Fruit fly (Drosophila melanogaster) whole organism, embryonic: ENCODE data around the gene gl.

Experiments used
- Adf1 ChIP-seq: fragments of 200-800 bp; sonication (Bioruptor generic); IDR thresholded peaks from 2 replicates; pipeline ENCODE4 v1.3.6; 2022; ENCODE audit warnings: missing biosample characterization, missing genetic modification characterization
- B-H1 ChIP-seq: fragments of 200-800 bp; sonication (Bioruptor generic); IDR thresholded peaks from 3 replicates; pipeline ENCODE4 v1.3.6; 2022; ENCODE audit warnings: missing biosample characterization, missing genetic modification characterization
- CG10979 ChIP-seq: fragments of 200-800 bp; sonication (Bioruptor generic); optimal IDR thresholded peaks from 2 replicates; lab custom pipeline; 2018; ENCODE audit warnings: missing biosample characterization, mild to moderate bottlenecking, missing genetic modification characterization, moderate library complexity
- CG11695 ChIP-seq: fragments of 200-800 bp; sonication (Bioruptor generic); IDR thresholded peaks from 3 replicates; pipeline ENCODE4 v1.3.6; 2022; ENCODE audit warnings: missing biosample characterization, missing genetic modification characterization
- CG12659 ChIP-seq: fragments of 200-800 bp; sonication (Bioruptor generic); optimal IDR thresholded peaks from 3 replicates; lab custom pipeline; 2017; ENCODE audit warnings: mild to moderate bottlenecking, missing biosample characterization, missing genetic modification reagents, missing genetic modification characterization
- CG14050 ChIP-seq: fragments of 200-800 bp; sonication (Bioruptor generic); IDR thresholded peaks from 3 replicates; pipeline ENCODE4 v1.3.6; 2022; ENCODE audit warnings: missing biosample characterization, missing genetic modification characterization
- CG15514 ChIP-seq: fragments of 200-800 bp; sonication (Bioruptor generic); optimal IDR thresholded peaks from 3 replicates; lab custom pipeline; 2017; ENCODE audit warnings: missing biosample characterization, missing genetic modification characterization, mild to moderate bottlenecking, moderate library complexity, missing genetic modification reagents
- CG1602 ChIP-seq: fragments of 200-800 bp; sonication (Bioruptor generic); optimal IDR thresholded peaks from 3 replicates; lab custom pipeline; 2016; ENCODE audit warnings: missing biosample characterization, missing genetic modification characterization
- CG17186 ChIP-seq: fragments of 200-800 bp; sonication (Bioruptor generic); optimal IDR thresholded peaks from 3 replicates; lab custom pipeline; 2017; ENCODE audit warnings: missing biosample characterization, missing genetic modification reagents, missing genetic modification characterization
- CG3281 ChIP-seq: fragments of 200-800 bp; sonication (Bioruptor generic); optimal IDR thresholded peaks from 3 replicates; lab custom pipeline; 2017; ENCODE audit warnings: missing biosample characterization, mild to moderate bottlenecking, missing genetic modification characterization
- CG3847 ChIP-seq: fragments of 200-800 bp; sonication (Bioruptor generic); IDR thresholded peaks from 2 replicates; pipeline ENCODE4 v1.3.6; 2022; ENCODE audit warnings: missing biosample characterization, missing genetic modification characterization
- CG4360 ChIP-seq: fragments of 200-800 bp; sonication (Bioruptor generic); IDR thresholded peaks from 2 replicates; pipeline ENCODE4 v1.3.6; 2022; ENCODE audit warnings: missing biosample characterization, missing genetic modification characterization
- CG4820 ChIP-seq: fragments of 200-800 bp; sonication (Bioruptor generic); optimal IDR thresholded peaks from 3 replicates; lab custom pipeline; 2016; ENCODE audit warnings: missing biosample characterization, missing genetic modification characterization
- CG6683 ChIP-seq: fragments of 200-800 bp; sonication (Bioruptor generic); optimal IDR thresholded peaks from 2 replicates; lab custom pipeline; 2017; ENCODE audit warnings: missing biosample characterization, mild to moderate bottlenecking, missing genetic modification characterization, missing genetic modification reagents
- CG7271 ChIP-seq: fragments of 200-800 bp; sonication (Bioruptor generic); optimal IDR thresholded peaks from 2 replicates; lab custom pipeline; 2018; ENCODE audit warnings: missing biosample characterization, mild to moderate bottlenecking, missing genetic modification characterization, moderate library complexity
- CG8290 ChIP-seq, 3 experiments: fragments of 200-800 bp; sonication (Bioruptor generic); optimal IDR thresholded peaks; 2 replicates each; lab custom pipeline; 2016 to 2019; ENCODE audit warnings: missing biosample characterization in 3 of 3, missing genetic modification characterization in 3 of 3, mild to moderate bottlenecking in 2 of 3, moderate library complexity in 1 of 3
- CG8478 ChIP-seq: fragments of >200 bp; optimal IDR thresholded peaks from 2 replicates; lab custom pipeline; 2018
- CG9817 ChIP-seq: fragments of 200-800 bp; sonication (Bioruptor generic); optimal IDR thresholded peaks from 2 replicates; lab custom pipeline; 2018; ENCODE audit warnings: missing biosample characterization, mild to moderate bottlenecking, missing genetic modification characterization, moderate library complexity
- CG9932 ChIP-seq: fragments of 200-800 bp; sonication (Bioruptor generic); IDR thresholded peaks from 2 replicates; pipeline ENCODE4 v1.3.6; 2022; ENCODE audit warnings: missing biosample characterization, missing genetic modification characterization
- Dref ChIP-seq: fragments of 200-800 bp; sonication (Bioruptor generic); IDR thresholded peaks from 2 replicates; pipeline ENCODE4 v1.3.6; 2022; ENCODE audit warnings: missing biosample characterization, missing genetic modification characterization
- GATAe ChIP-seq: fragments of 200-800 bp; sonication (Bioruptor generic); conservative IDR thresholded peaks from 2 replicates; pipeline ENCODE4 v1.3.6; 2022; ENCODE audit warnings: missing biosample characterization, missing genetic modification characterization
- Hey ChIP-seq: fragments of 200-800 bp; sonication (Bioruptor generic); optimal IDR thresholded peaks from 3 replicates; lab custom pipeline; 2018; ENCODE audit warnings: missing biosample characterization, mild to moderate bottlenecking, missing genetic modification characterization
- HmgZ ChIP-seq: fragments of 200-800 bp; sonication (Bioruptor generic); optimal IDR thresholded peaks from 2 replicates; lab custom pipeline; 2018; ENCODE audit warnings: missing biosample characterization, mild to moderate bottlenecking, missing genetic modification characterization
- Hmr ChIP-seq: fragments of 200-800 bp; sonication (Bioruptor generic); optimal IDR thresholded peaks from 3 replicates; lab custom pipeline; 2017; ENCODE audit warnings: mild to moderate bottlenecking, missing biosample characterization, missing genetic modification reagents, missing genetic modification characterization
- Hmx ChIP-seq: fragments of 200-800 bp; sonication (Bioruptor generic); optimal IDR thresholded peaks from 2 replicates; lab custom pipeline; 2016; ENCODE audit warnings: missing biosample characterization, missing genetic modification characterization
- Hr39 ChIP-seq: fragments of >200 bp; optimal IDR thresholded peaks from 2 replicates; lab custom pipeline; 2017
- NC2α ChIP-seq: fragments of 200-800 bp; sonication (Bioruptor generic); optimal IDR thresholded peaks from 2 replicates; lab custom pipeline; 2016; ENCODE audit warnings: missing biosample characterization, missing genetic modification characterization
- NFAT ChIP-seq: fragments of 200-800 bp; sonication (Bioruptor generic); IDR thresholded peaks from 2 replicates; pipeline ENCODE4 v1.3.6; 2022; ENCODE audit warnings: missing biosample characterization, missing genetic modification characterization
- NK7.1 ChIP-seq: fragments of 200-800 bp; sonication (Bioruptor generic); optimal IDR thresholded peaks from 3 replicates; lab custom pipeline; 2016; ENCODE audit warnings: missing biosample characterization, missing genetic modification characterization
- Nf-YB ChIP-seq: fragments of 200-800 bp; sonication (Bioruptor generic); optimal IDR thresholded peaks from 3 replicates; lab custom pipeline; 2019; ENCODE audit warnings: missing biosample characterization, mild to moderate bottlenecking, missing genetic modification characterization, moderate library complexity
- Opbp ChIP-seq: fragments of 200-800 bp; sonication (Bioruptor generic); IDR thresholded peaks from 3 replicates; pipeline ENCODE4 v1.3.6; 2022; ENCODE audit warnings: missing biosample characterization, missing genetic modification characterization; ENCODE audit not compliant: partially characterized antibody
- Sry-β ChIP-seq: fragments of 200-800 bp; sonication (Bioruptor generic); optimal IDR thresholded peaks from 2 replicates; lab custom pipeline; 2018; ENCODE audit warnings: missing biosample characterization, mild to moderate bottlenecking, missing genetic modification characterization, moderate library complexity
- Taf1 ChIP-seq: fragments of 200-800 bp; sonication (Bioruptor generic); IDR thresholded peaks from 2 replicates; pipeline ENCODE4 v1.3.6; 2022; ENCODE audit warnings: missing biosample characterization, missing genetic modification characterization
- amos ChIP-seq: fragments of 200-800 bp; sonication (Bioruptor generic); IDR thresholded peaks from 2 replicates; pipeline ENCODE4 v1.3.6; 2022; ENCODE audit warnings: missing biosample characterization, missing genetic modification characterization; ENCODE audit not compliant: partially characterized antibody
- cad ChIP-seq: fragments of >200 bp; optimal IDR thresholded peaks from 2 replicates; lab custom pipeline; 2017; ENCODE audit warnings: missing biosample characterization, missing genetic modification characterization
- crc ChIP-seq: fragments of 200-800 bp; sonication (Bioruptor generic); optimal IDR thresholded peaks from 2 replicates; lab custom pipeline; 2016; ENCODE audit warnings: missing biosample characterization, missing genetic modification characterization
- danr ChIP-seq: fragments of 200-800 bp; sonication (Bioruptor generic); IDR thresholded peaks from 2 replicates; pipeline ENCODE4 v1.3.6; 2022; ENCODE audit warnings: missing biosample characterization, missing genetic modification characterization
- dimm ChIP-seq: fragments of 200-800 bp; sonication (Bioruptor generic); IDR thresholded peaks from 2 replicates; pipeline ENCODE4 v1.3.6; 2022; ENCODE audit warnings: missing biosample characterization, missing genetic modification characterization
- ems ChIP-seq: fragments of 200-800 bp; sonication (Bioruptor generic); optimal IDR thresholded peaks from 3 replicates; lab custom pipeline; 2016; ENCODE audit warnings: missing biosample characterization, missing genetic modification characterization
- knrl ChIP-seq: fragments of 200-800 bp; sonication (Bioruptor generic); IDR thresholded peaks from 3 replicates; pipeline ENCODE4 v1.3.6; 2022; ENCODE audit warnings: missing biosample characterization, missing genetic modification characterization; ENCODE audit not compliant: partially characterized antibody
- lmd ChIP-seq: fragments of 200-800 bp; sonication (Bioruptor generic); IDR thresholded peaks from 2 replicates; pipeline ENCODE4 v1.3.6; 2022; ENCODE audit warnings: missing biosample characterization, missing genetic modification characterization
- onecut ChIP-seq: fragments of 200-800 bp; sonication (Bioruptor generic); IDR thresholded peaks from 2 replicates; pipeline ENCODE4 v1.3.6; 2022; ENCODE audit warnings: missing biosample characterization, missing genetic modification characterization
- prd ChIP-seq, 3 experiments: fragments of >200 bp in 2 of 3; fragments of 200-800 bp in 1 of 3; sonication (Bioruptor generic) in 1 of 3; optimal IDR thresholded peaks in 2 of 3; IDR thresholded peaks in 1 of 3; 2 replicates in 2 of 3; 3 replicates in 1 of 3; pipeline versions ENCODE4 v1.3.6 to Lab custom; 2017 to 2022; ENCODE audit warnings: missing biosample characterization in 1 of 3, missing genetic modification characterization in 1 of 3
- sens ChIP-seq: fragments of 200-800 bp; sonication (Bioruptor generic); peaks from one replicate; lab custom pipeline; 2016; ENCODE audit warnings: missing biosample characterization, missing genetic modification characterization
- slou ChIP-seq: fragments of 200-800 bp; sonication (Bioruptor generic); optimal IDR thresholded peaks from 3 replicates; lab custom pipeline; 2016; ENCODE audit warnings: missing biosample characterization, missing genetic modification characterization
- sna ChIP-seq: fragments of 200-800 bp; sonication (Bioruptor generic); IDR thresholded peaks from 2 replicates; pipeline ENCODE4 v1.3.6; 2022; ENCODE audit warnings: missing biosample characterization, missing genetic modification characterization; ENCODE audit not compliant: partially characterized antibody
- so ChIP-seq: fragments of 200-800 bp; sonication (Bioruptor generic); IDR thresholded peaks from 3 replicates; pipeline ENCODE4 v1.3.6; 2022; ENCODE audit warnings: missing biosample characterization, missing genetic modification characterization
- sr ChIP-seq: fragments of 200-800 bp; sonication (Bioruptor generic); IDR thresholded peaks from 3 replicates; pipeline ENCODE4 v1.3.6; 2022; ENCODE audit warnings: missing biosample characterization, missing genetic modification characterization
- tgo ChIP-seq: fragments of 200-800 bp; sonication (Bioruptor generic); IDR thresholded peaks from 3 replicates; pipeline ENCODE4 v1.3.6; 2022; ENCODE audit warnings: missing biosample characterization, missing genetic modification characterization
- unc-4 ChIP-seq: fragments of 200-800 bp; sonication (Bioruptor generic); IDR thresholded peaks from 2 replicates; pipeline ENCODE4 v1.3.6; 2022; ENCODE audit warnings: missing biosample characterization, missing genetic modification characterization; ENCODE audit not compliant: partially characterized antibody
- wdn ChIP-seq: fragments of 200-800 bp; sonication (Bioruptor generic); IDR thresholded peaks from 2 replicates; pipeline ENCODE4 v1.3.6; 2022; ENCODE audit warnings: missing biosample characterization, missing genetic modification characterization

gl gene

dm6 chr3R:18365978-18366643, 6.4 kb downstream of the gl start, which contains the start of the genes WRNexo and Nup43 (continued):
- TF ChIP-seq sens (peak; percentile 90), onecut (GFP tag; lab: Robert Waterston, UW) (no peak), CG11695 (no peak), CG10979 (tag; lab: Kevin White, UChicago) (peak; percentile 9), CG7271 (tag; lab: Kevin White, UChicago) (no peak), sna (GFP tag; lab: Robert Waterston, UW) (no peak), Hey (tag; lab: Kevin White, UChicago) (no peak), CG4360 (GFP tag; lab: Robert Waterston, UW) (no peak), amos (no peak), crc (GFP tag; lab: Kevin White, UChicago) (no peak), NFAT (GFP tag; lab: Robert Waterston, UW) (0 out of 2 replicates have a peak, but pooled peaks have one; percentile 40), NK7.1 (GFP tag; lab: Kevin White, UChicago) (no peak), prd (optimal IDR thresholded peaks at IDR 0.05; lab: Kevin White, UChicago) (no peak), prd (GFP tag; IDR thresholded peaks at IDR 0.05; lab: Robert Waterston, UW) (peak; percentile 52; the same call in 2 of the 3 replicates), cad (GFP tag; lab: Kevin White, UChicago) (no peak), Dref (peak; percentile 50), sr (GFP tag; lab: Robert Waterston, UW) (no peak), CG9817 (tag; lab: Kevin White, UChicago) (peak; percentile 55), Opbp (no peak), so (GFP tag; lab: Robert Waterston, UW) (no peak), CG4820 (GFP tag; lab: Kevin White, UChicago) (peak; percentile 9), CG3847 (peak; percentile 57), slou (no peak), dimm (GFP tag; lab: Robert Waterston, UW) (no peak), Nf-YB (GFP tag; lab: Kevin White, UChicago) (no peak), Taf1 (GFP tag; lab: Robert Waterston, UW) (no peak), CG12659 (GFP tag; lab: Kevin White, UChicago) (peak; percentile 53), CG9932 (GFP tag; lab: Robert Waterston, UW) (peak; percentile 62), Adf1 (GFP tag; lab: Robert Waterston, UW) (no peak), ems (GFP tag; lab: Kevin White, UChicago) (peak; percentile 14), CG17186 (no peak), GATAe (no peak), CG15514 (peak; percentile 18), NC2α (GFP tag; lab: Kevin White, UChicago) (peak; percentile 4), Hr39 (no peak), Sry-β (GFP tag; lab: Kevin White, UChicago) (no peak), B-H1 (no peak), CG1602 (GFP tag; lab: Kevin White, UChicago) (peak; percentile 36), CG8478 (lab: Kevin White, UChicago) (no peak), HmgZ (tag; lab: Kevin White, UChicago) (no peak), tgo (GFP tag; lab: Robert Waterston, UW) (no peak), CG6683 (GFP tag; lab: Kevin White, UChicago) (no peak), CG3281 (GFP tag; lab: Kevin White, UChicago) (no peak), knrl (GFP tag; lab: Robert Waterston, UW) (no peak), unc-4 (GFP tag; lab: Robert Waterston, UW) (no peak), CG14050 (GFP tag; lab: Robert Waterston, UW) (no peak), danr (no peak), Hmr (peak; percentile 35), Hmx (GFP tag; lab: Kevin White, UChicago) (no peak), wdn (GFP tag; lab: Robert Waterston, UW) (no peak), lmd (peak; percentile 30; the same call in 1 of the 2 replicates), CG8290 (GFP tag; optimal IDR thresholded peaks at IDR 0.05; lab: Kevin White, UChicago) (no peak), CG8290 (tag; optimal IDR thresholded peaks at IDR 0.05; lab: Kevin White, UChicago) (no peak)
